Worm (Caenorhabditis elegans) whole organism, L4/young adult: ENCODE data around the gene gstk-1.

Source experiments
- dao-5 ChIP-seq: sonication (generic microtip); optimal IDR thresholded peaks from 2 replicates; lab custom pipeline; 2016; ENCODE audit warnings: missing genotype, missing genetic modification characterization, moderate library complexity, missing compliant biosample characterization
- him-1 ChIP-seq: sonication (generic microtip); optimal IDR thresholded peaks from 2 replicates; lab custom pipeline; 2016; ENCODE audit warnings: missing genotype, missing genetic modification reagents, missing genetic modification characterization, missing compliant biosample characterization

ce11 chrII:9682044-9682443 lies 25.5 kb downstream of the gstk-1 start:
- TF ChIP-seq him-1 (no peak), dao-5 (no peak)
